Worm (Caenorhabditis elegans) whole organism, L2 larva: ENCODE results near the gene str-249.

Experiments
- blmp-1 ChIP-seq: sonication (generic microtip); optimal IDR thresholded peaks from 2 replicates; lab custom pipeline; 2017; ENCODE audit warnings: missing genetic modification characterization, mild to moderate bottlenecking, missing compliant biosample characterization, antibody characterized with exemption, moderate library complexity; ENCODE audit not compliant: insufficient read depth
- lin-39 ChIP-seq: fragments of 150-350 bp; optimal IDR thresholded peaks from 2 replicates; lab custom pipeline; 2014; ENCODE audit warnings: missing biosample characterization, missing genetic modification reagents, missing genetic modification characterization
- nhr-129 ChIP-seq: fragments of 150-350 bp; optimal IDR thresholded peaks from 2 replicates; lab custom pipeline; 2014; ENCODE audit warnings: missing biosample characterization, missing genetic modification characterization
- peb-1 ChIP-seq: fragments of 150-350 bp; optimal IDR thresholded peaks from 2 replicates; lab custom pipeline; 2014; ENCODE audit warnings: missing biosample characterization, missing genetic modification characterization
- skn-1 ChIP-seq: sonication (generic microtip); optimal IDR thresholded peaks from 2 replicates; lab custom pipeline; 2017; ENCODE audit warnings: missing biosample characterization, missing genetic modification characterization
- unc-62 ChIP-seq: fragments of 150-350 bp; optimal IDR thresholded peaks from 2 replicates; lab custom pipeline; 2014; ENCODE audit warnings: missing biosample characterization, missing genetic modification reagents, missing genetic modification characterization

ce11 chrIV:7166553-7166952 lies 20.1 kb downstream of the str-249 start, which contains the start of gene C42D4.18:
- TF ChIP-seq blmp-1 (no peak), unc-62 (GFP tag; lab: Kevin White, UChicago) (no peak), skn-1 (no peak), nhr-129 (peak; percentile 26), lin-39 (tag; lab: Kevin White, UChicago) (no peak), peb-1 (tag; lab: Kevin White, UChicago) (no peak)
